Fruit fly (Drosophila melanogaster) whole organism, embryonic: Measurements from ENCODE around the gene CG5225.

Source experiments
- Ada2b ChIP-seq: fragments of 200-800 bp; sonication (Bioruptor generic); IDR thresholded peaks from 2 replicates; pipeline ENCODE4 v1.3.6; 2022; ENCODE audit warnings: missing biosample characterization, missing genetic modification characterization
- Blimp-1 ChIP-seq: fragments of 200-800 bp; sonication (Bioruptor generic); optimal IDR thresholded peaks from 3 replicates; lab custom pipeline; 2018; ENCODE audit warnings: missing biosample characterization, missing genetic modification characterization, mild to moderate bottlenecking, moderate library complexity, missing genetic modification reagents
- CG10431 ChIP-seq: fragments of 200-800 bp; sonication (Bioruptor generic); optimal IDR thresholded peaks from 3 replicates; lab custom pipeline; 2018; ENCODE audit warnings: missing biosample characterization, mild to moderate bottlenecking, missing genetic modification characterization
- CG10462 ChIP-seq: fragments of 200-800 bp; sonication (Bioruptor generic); optimal IDR thresholded peaks from 2 replicates; lab custom pipeline; 2016; ENCODE audit warnings: missing biosample characterization, missing genetic modification characterization
- CG10959 ChIP-seq: fragments of 200-800 bp; sonication (Bioruptor generic); IDR thresholded peaks from 2 replicates; pipeline ENCODE4 v1.3.6; 2022; ENCODE audit warnings: missing biosample characterization, missing genetic modification characterization
- CG12299 ChIP-seq: fragments of 200-800 bp; sonication (Bioruptor generic); optimal IDR thresholded peaks from 2 replicates; lab custom pipeline; 2018; ENCODE audit warnings: missing biosample characterization, mild to moderate bottlenecking, missing genetic modification characterization
- CG14050 ChIP-seq: fragments of 200-800 bp; sonication (Bioruptor generic); IDR thresholded peaks from 3 replicates; pipeline ENCODE4 v1.3.6; 2022; ENCODE audit warnings: missing biosample characterization, missing genetic modification characterization
- CG14860 ChIP-seq: fragments of 200-800 bp; sonication (Bioruptor generic); IDR thresholded peaks from 3 replicates; pipeline ENCODE4 v1.3.6; 2022; ENCODE audit warnings: missing biosample characterization, missing genetic modification characterization; ENCODE audit not compliant: partially characterized antibody
- CG14965 ChIP-seq: fragments of 200-800 bp; sonication (Bioruptor generic); optimal IDR thresholded peaks from 2 replicates; lab custom pipeline; 2016; ENCODE audit warnings: missing biosample characterization, missing genetic modification characterization, borderline replicate concordance
- CG15011 ChIP-seq: fragments of 200-800 bp; sonication (Bioruptor generic); optimal IDR thresholded peaks from 3 replicates; lab custom pipeline; 2018; ENCODE audit warnings: missing biosample characterization, mild to moderate bottlenecking, missing genetic modification characterization
- CG1602 ChIP-seq: fragments of 200-800 bp; sonication (Bioruptor generic); optimal IDR thresholded peaks from 3 replicates; lab custom pipeline; 2016; ENCODE audit warnings: missing biosample characterization, missing genetic modification characterization
- CG17612 ChIP-seq: fragments of 200-800 bp; sonication (Bioruptor generic); IDR thresholded peaks from 2 replicates; pipeline ENCODE4 v1.3.6; 2022; ENCODE audit warnings: missing biosample characterization, missing genetic modification characterization
- CG1832 ChIP-seq: fragments of 200-800 bp; sonication (Bioruptor generic); optimal IDR thresholded peaks from 2 replicates; lab custom pipeline; 2017; ENCODE audit warnings: missing biosample characterization, mild to moderate bottlenecking, missing genetic modification characterization, inconsistent platforms
- CG2678 ChIP-seq: fragments of 200-800 bp; sonication (Bioruptor generic); optimal IDR thresholded peaks from 3 replicates; lab custom pipeline; 2019; ENCODE audit warnings: missing biosample characterization, mild to moderate bottlenecking, missing genetic modification characterization, moderate library complexity
- CG3065 ChIP-seq: fragments of 200-800 bp; sonication (Bioruptor generic); optimal IDR thresholded peaks from 2 replicates; lab custom pipeline; 2016; ENCODE audit warnings: missing biosample characterization, missing genetic modification characterization
- CG31365 ChIP-seq: fragments of 200-800 bp; sonication (Bioruptor generic); optimal IDR thresholded peaks from 2 replicates; lab custom pipeline; 2018; ENCODE audit warnings: missing biosample characterization, mild to moderate bottlenecking, missing genetic modification characterization
- CG32772 ChIP-seq: fragments of 200-800 bp; sonication (Bioruptor generic); IDR thresholded peaks from 2 replicates; pipeline ENCODE4 v1.3.6; 2022; ENCODE audit warnings: missing biosample characterization, missing genetic modification characterization
- CG33213 ChIP-seq: fragments of 200-800 bp; sonication (Bioruptor generic); optimal IDR thresholded peaks from 3 replicates; lab custom pipeline; 2016; ENCODE audit warnings: missing biosample characterization, missing genetic modification characterization
- CG3995 ChIP-seq: fragments of 200-800 bp; sonication (Bioruptor generic); optimal IDR thresholded peaks from 3 replicates; lab custom pipeline; 2016; ENCODE audit warnings: missing biosample characterization, missing genetic modification characterization
- CG7928 ChIP-seq: fragments of 200-800 bp; sonication (Bioruptor generic); optimal IDR thresholded peaks from 2 replicates; lab custom pipeline; 2017; ENCODE audit warnings: missing biosample characterization, mild to moderate bottlenecking, missing genetic modification characterization
- CTCF ChIP-seq: fragments of 200-800 bp; sonication (Bioruptor generic); optimal IDR thresholded peaks from 2 replicates; lab custom pipeline; 2017; ENCODE audit warnings: missing biosample characterization, mild to moderate bottlenecking, missing genetic modification characterization, moderate library complexity
- CrebB ChIP-seq: fragments of 200-800 bp; sonication (Bioruptor generic); optimal IDR thresholded peaks from 3 replicates; lab custom pipeline; 2018; ENCODE audit warnings: missing biosample characterization, mild to moderate bottlenecking, missing genetic modification characterization
- Dll ChIP-seq: fragments of 200-800 bp; sonication (Bioruptor generic); IDR thresholded peaks from 4 replicates; pipeline ENCODE4 v1.3.6; 2022; ENCODE audit warnings: missing biosample characterization, missing genetic modification characterization; ENCODE audit not compliant: partially characterized antibody
- Doc3 ChIP-seq: fragments of 200-800 bp; sonication (Bioruptor generic); IDR thresholded peaks from 3 replicates; pipeline ENCODE4 v1.3.6; 2022; ENCODE audit warnings: missing biosample characterization, missing genetic modification characterization; ENCODE audit not compliant: partially characterized antibody
- HLH3B ChIP-seq: fragments of 200-800 bp; sonication (Bioruptor generic); IDR thresholded peaks from 2 replicates; pipeline ENCODE4 v1.3.6; 2022; ENCODE audit warnings: missing biosample characterization, missing genetic modification characterization
- Hey ChIP-seq: fragments of 200-800 bp; sonication (Bioruptor generic); optimal IDR thresholded peaks from 3 replicates; lab custom pipeline; 2018; ENCODE audit warnings: missing biosample characterization, mild to moderate bottlenecking, missing genetic modification characterization
- Med ChIP-seq: fragments of 200-800 bp; sonication (Bioruptor generic); peaks from one replicate; lab custom pipeline; 2016; ENCODE audit warnings: missing biosample characterization, missing genetic modification characterization, mild to moderate bottlenecking, inconsistent platforms, moderate library complexity
- Scr ChIP-seq: fragments of 200-800 bp; sonication (Bioruptor generic); IDR thresholded peaks from 2 replicates; pipeline ENCODE4 v1.3.6; 2022; ENCODE audit warnings: missing biosample characterization, missing genetic modification characterization; ENCODE audit not compliant: partially characterized antibody
- Sry-δ ChIP-seq: fragments of 200-800 bp; sonication (Bioruptor generic); optimal IDR thresholded peaks from 2 replicates; lab custom pipeline; 2016; ENCODE audit warnings: missing biosample characterization, missing genetic modification characterization
- Ssrp ChIP-seq: fragments of 200-800 bp; sonication (Bioruptor generic); optimal IDR thresholded peaks from 2 replicates; lab custom pipeline; 2018; ENCODE audit warnings: missing biosample characterization, mild to moderate bottlenecking, missing genetic modification characterization, moderate library complexity
- amos ChIP-seq: fragments of 200-800 bp; sonication (Bioruptor generic); IDR thresholded peaks from 2 replicates; pipeline ENCODE4 v1.3.6; 2022; ENCODE audit warnings: missing biosample characterization, missing genetic modification characterization; ENCODE audit not compliant: partially characterized antibody
- bbx ChIP-seq: fragments of 200-800 bp; sonication (Bioruptor generic); IDR thresholded peaks from 2 replicates; pipeline ENCODE4 v1.3.6; 2022; ENCODE audit warnings: missing biosample characterization, missing genetic modification characterization; ENCODE audit not compliant: partially characterized antibody
- chinmo ChIP-seq: fragments of 200-800 bp; sonication (Bioruptor generic); IDR thresholded peaks from 4 replicates; pipeline ENCODE4 v1.3.6; 2022; ENCODE audit warnings: missing biosample characterization, missing genetic modification characterization; ENCODE audit not compliant: partially characterized antibody
- chm ChIP-seq: fragments of 200-800 bp; sonication (Bioruptor generic); IDR thresholded peaks from 2 replicates; pipeline ENCODE4 v1.3.6; 2022; ENCODE audit warnings: missing biosample characterization, missing genetic modification characterization
- chn ChIP-seq: fragments of 200-800 bp; sonication (Bioruptor generic); optimal IDR thresholded peaks from 2 replicates; lab custom pipeline; 2016; ENCODE audit warnings: missing biosample characterization, missing genetic modification characterization
- ci ChIP-seq: fragments of 200-800 bp; sonication (Bioruptor generic); IDR thresholded peaks from 3 replicates; pipeline ENCODE4 v1.3.6; 2022; ENCODE audit warnings: missing biosample characterization, missing genetic modification characterization
- fd102C ChIP-seq: fragments of 200-800 bp; sonication (Bioruptor generic); optimal IDR thresholded peaks from 2 replicates; lab custom pipeline; 2018; ENCODE audit warnings: missing biosample characterization, mild to moderate bottlenecking, missing genetic modification characterization, moderate library complexity
- gfzf ChIP-seq: fragments of 200-800 bp; sonication (Bioruptor generic); optimal IDR thresholded peaks from 2 replicates; lab custom pipeline; 2016; ENCODE audit warnings: missing biosample characterization, mild to moderate bottlenecking, missing genetic modification characterization, moderate library complexity
- ind ChIP-seq: fragments of 200-800 bp; sonication (Bioruptor generic); optimal IDR thresholded peaks from 3 replicates; lab custom pipeline; 2016; ENCODE audit warnings: missing biosample characterization, missing genetic modification characterization
- lbe ChIP-seq: fragments of 200-800 bp; sonication (Bioruptor generic); optimal IDR thresholded peaks from 2 replicates; lab custom pipeline; 2016; ENCODE audit warnings: missing biosample characterization, mild to moderate bottlenecking, missing genetic modification characterization
- repo ChIP-seq: fragments of 200-800 bp; sonication (Bioruptor generic); optimal IDR thresholded peaks from 2 replicates; lab custom pipeline; 2016; ENCODE audit warnings: missing biosample characterization, missing genetic modification characterization
- row ChIP-seq: fragments of 200-800 bp; sonication (Bioruptor generic); IDR thresholded peaks from 3 replicates; pipeline ENCODE4 v1.3.6; 2022; ENCODE audit warnings: missing biosample characterization, missing genetic modification characterization
- sc ChIP-seq, 3 experiments: fragments of >200 bp in 2 of 3; fragments of 200-800 bp in 1 of 3; sonication (Bioruptor generic) in 1 of 3; optimal IDR thresholded peaks; 2 replicates in 2 of 3; 3 replicates in 1 of 3; lab custom pipeline; 2017; ENCODE audit warnings: mild to moderate bottlenecking in 1 of 3, missing biosample characterization in 1 of 3, missing genetic modification characterization in 1 of 3, missing genetic modification reagents in 1 of 3
- slou ChIP-seq: fragments of 200-800 bp; sonication (Bioruptor generic); optimal IDR thresholded peaks from 3 replicates; lab custom pipeline; 2016; ENCODE audit warnings: missing biosample characterization, missing genetic modification characterization
- ssp ChIP-seq: fragments of 200-800 bp; sonication (Bioruptor generic); IDR thresholded peaks from 2 replicates; pipeline ENCODE4 v1.3.6; 2022; ENCODE audit warnings: missing biosample characterization, missing genetic modification characterization
- tin ChIP-seq: fragments of 200-800 bp; sonication (Bioruptor generic); optimal IDR thresholded peaks from 3 replicates; lab custom pipeline; 2016; ENCODE audit warnings: missing biosample characterization, missing genetic modification characterization
- trem ChIP-seq: fragments of 200-800 bp; optimal IDR thresholded peaks from 3 replicates; lab custom pipeline; 2019; ENCODE audit warnings: missing biosample characterization, mild to moderate bottlenecking, missing genetic modification characterization, moderate library complexity
- ttk ChIP-seq: fragments of 200-800 bp; sonication (Bioruptor generic); IDR thresholded peaks from 2 replicates; pipeline ENCODE4 v2.1.2; 2022; ENCODE audit warnings: missing biosample characterization, missing genetic modification characterization

The CG5225 gene

DNA sequence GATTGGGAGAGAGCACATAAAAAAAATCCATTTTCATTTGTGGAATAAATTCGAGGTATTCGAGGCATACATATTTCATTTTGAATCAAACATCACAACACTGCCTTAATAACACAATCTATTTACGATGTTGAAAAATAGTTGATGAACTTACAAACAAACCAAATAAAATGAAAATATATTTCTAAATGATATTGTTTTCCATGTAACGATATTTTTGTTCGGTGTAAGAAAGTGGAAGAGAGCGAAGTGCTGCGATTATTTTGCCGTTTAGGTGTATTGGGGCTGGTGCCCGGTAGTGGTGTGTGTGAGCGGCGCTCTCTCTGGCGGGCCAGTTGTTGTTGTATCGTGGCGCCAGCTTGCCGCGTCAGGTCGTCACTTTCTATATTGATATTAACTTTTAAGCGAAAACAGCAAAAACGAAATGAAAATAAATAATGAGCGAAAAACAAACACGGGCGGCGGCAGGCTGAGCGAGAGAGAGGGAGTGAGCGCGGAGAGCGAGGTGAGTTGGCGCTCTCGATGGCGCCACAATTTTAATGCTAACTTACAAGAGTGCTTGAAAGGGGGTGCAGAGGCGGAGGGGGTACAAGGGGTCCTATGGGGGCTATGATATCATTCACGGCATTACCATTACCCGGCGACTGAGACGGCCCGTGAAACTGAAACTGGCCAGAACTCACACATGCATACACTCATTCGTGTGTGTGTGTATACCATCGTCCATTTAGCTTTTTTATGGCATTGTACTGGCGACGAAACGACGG lies 36.7 kb downstream of the CG5225 start (continued):
- TF ChIP-seq sc (optimal IDR thresholded peaks at IDR 0.05; lab: Kevin White, UChicago), result no peak
- TF ChIP-seq sc (GFP tag; optimal IDR thresholded peaks at IDR 0.05; lab: Kevin White, UChicago), result peak; percentile 85
- peak; percentile 19 for TF ChIP-seq CG14965 (GFP tag; lab: Kevin White, UChicago)
- peak; percentile 86 for TF ChIP-seq CG10462 (GFP tag; lab: Kevin White, UChicago)
- peak; percentile 89 for TF ChIP-seq CG1602
- no peak for TF ChIP-seq CG14860 (GFP tag; lab: Robert Waterston, UW)
- peak; percentile 65 for TF ChIP-seq CG7928
- TF ChIP-seq fd102C (GFP tag; lab: Kevin White, UChicago), result no peak
- TF ChIP-seq Scr (GFP tag; lab: Robert Waterston, UW), result 0 out of 2 replicates have a peak, but pooled peaks have one; percentile 9
- peak; percentile 97 for TF ChIP-seq CG2678 (tag; lab: Kevin White, UChicago)
- TF ChIP-seq HLH3B (GFP tag; lab: Robert Waterston, UW), result peak; percentile 89
- TF ChIP-seq amos, result no peak; the same call in 1 of the 2 replicates
- peak; percentile 79 for TF ChIP-seq ssp (GFP tag; lab: Robert Waterston, UW)
- TF ChIP-seq chm (GFP tag; lab: Robert Waterston, UW), result peak; percentile 54; the same call in 1 of the 2 replicates
- peak; percentile 89 for TF ChIP-seq Ada2b
- TF ChIP-seq CG15011 (GFP tag; lab: Kevin White, UChicago), result peak; percentile 88
- TF ChIP-seq lbe (GFP tag; lab: Kevin White, UChicago), result peak; percentile 96
- TF ChIP-seq CG3995 (GFP tag; lab: Kevin White, UChicago), result peak; percentile 60
- TF ChIP-seq Ssrp (tag; lab: Kevin White, UChicago), result peak; percentile 91
- TF ChIP-seq CG33213, result peak; percentile 74
- peak; percentile 69 for TF ChIP-seq CG10959 (GFP tag; lab: Robert Waterston, UW)
- TF ChIP-seq ind (GFP tag; lab: Kevin White, UChicago), result peak; percentile 94
- TF ChIP-seq Dll (GFP tag; lab: Robert Waterston, UW), result 0 out of 4 replicates have a peak, but pooled peaks have one; percentile 43
- TF ChIP-seq CG32772 (GFP tag; lab: Robert Waterston, UW), result peak; percentile 84
- peak; percentile 16 for TF ChIP-seq CG1832 (GFP tag; lab: Kevin White, UChicago)
- TF ChIP-seq Sry-δ, result peak; percentile 48
- peak; percentile 75 for TF ChIP-seq CG31365 (tag; lab: Kevin White, UChicago)
- TF ChIP-seq ci (GFP tag; lab: Robert Waterston, UW), result peak; percentile 90
- peak; percentile 57 for TF ChIP-seq repo (GFP tag; lab: Kevin White, UChicago)
- TF ChIP-seq Doc3, result no peak
- peak; percentile 91 for TF ChIP-seq Blimp-1
- peak; percentile 97 for TF ChIP-seq row (GFP tag; lab: Robert Waterston, UW)
- peak; percentile 91 for TF ChIP-seq trem (tag; lab: Kevin White, UChicago)
- TF ChIP-seq CTCF (GFP tag; lab: Kevin White, UChicago), result peak; percentile 45
- peak; percentile 89 for TF ChIP-seq CG12299 (tag; lab: Kevin White, UChicago)
- TF ChIP-seq slou (GFP tag; lab: Kevin White, UChicago), result peak; percentile 56
- TF ChIP-seq ttk (GFP tag; lab: Robert Waterston, UW), result peak; percentile 86
- peak; percentile 98 for TF ChIP-seq chinmo
- peak; percentile 86 for TF ChIP-seq chn (GFP tag; lab: Kevin White, UChicago)
- peak; percentile 83 for TF ChIP-seq CG10431
- TF ChIP-seq Hey (tag; lab: Kevin White, UChicago), result peak; percentile 76
- peak; percentile 81 for TF ChIP-seq CrebB (tag; lab: Kevin White, UChicago)
- peak; percentile 45 for TF ChIP-seq bbx
- peak; percentile 59; the same call in 1 of the 2 replicates for TF ChIP-seq CG17612 (GFP tag; lab: Robert Waterston, UW)
- TF ChIP-seq CG3065, result peak; percentile 86
- TF ChIP-seq tin, result peak; percentile 86
- TF ChIP-seq Med, result peak; percentile 98
- TF ChIP-seq CG14050 (GFP tag; lab: Robert Waterston, UW), result peak; percentile 84
- TF ChIP-seq gfzf, result no peak
